Fruit fly (Drosophila melanogaster): Measurements from ENCODE around the gene CG15784.

The CG15784 gene

DNA sequence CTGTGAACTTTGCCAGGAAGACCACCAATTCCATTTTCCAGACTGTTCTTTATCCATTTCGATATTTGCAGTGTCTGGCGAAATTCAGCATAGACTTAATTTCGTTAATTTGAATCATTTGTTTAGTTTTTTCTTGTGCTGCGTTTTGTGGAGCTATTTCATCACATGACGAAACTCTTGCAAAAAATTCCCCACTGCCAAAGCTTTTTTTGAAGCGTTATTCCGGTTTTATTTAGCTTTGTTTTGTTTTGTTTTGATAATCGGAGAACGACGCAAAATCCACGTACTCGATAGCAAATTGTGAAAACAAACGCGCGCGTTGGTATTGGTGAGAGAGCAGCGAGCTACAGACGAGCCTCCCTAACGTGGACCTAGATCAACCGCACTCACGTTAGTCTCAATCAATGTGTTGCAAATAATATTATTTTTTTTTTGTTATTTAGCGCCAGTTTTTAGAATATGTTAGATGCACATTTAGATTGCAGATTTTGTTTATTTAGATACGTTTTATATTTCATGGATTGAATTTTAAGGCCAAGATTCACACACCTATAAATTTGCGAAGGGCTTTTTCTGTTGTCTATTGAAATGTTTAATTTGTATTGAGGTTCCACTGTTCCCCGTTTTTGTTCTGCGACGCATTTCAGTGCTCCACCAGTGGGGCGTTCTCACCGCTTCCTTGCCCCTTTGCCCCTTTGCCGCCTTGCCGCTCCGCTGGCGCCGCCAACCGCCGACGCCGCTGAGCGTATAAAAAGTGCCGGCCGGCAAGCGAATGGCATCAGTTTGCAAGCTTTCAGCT, 606 bp downstream of the CG15784 start (continued):
- TF ChIP-seq CG3838 (GFP tag; optimal IDR thresholded peaks at IDR 0.05) (peak; percentile 7), CG14710 (tag; optimal IDR thresholded peaks at IDR 0.05) (peak; percentile 0), Lpt (GFP tag; optimal IDR thresholded peaks at IDR 0.05) (no peak), CG10565 (GFP tag; optimal IDR thresholded peaks at IDR 0.05) (no peak), tx (GFP tag; optimal IDR thresholded peaks at IDR 0.05) (peak; percentile 55), CG7963 (GFP tag; IDR thresholded peaks at IDR 0.05; ENCODE audit: partially characterized antibody) (no peak), CG13894 (tag; optimal IDR thresholded peaks at IDR 0.05) (peak; percentile 78), CG11723 (GFP tag; optimal IDR thresholded peaks at IDR 0.05) (peak; percentile 44), CG10462 (GFP tag; optimal IDR thresholded peaks at IDR 0.05) (peak; percentile 56), Sox102F (GFP tag; optimal IDR thresholded peaks at IDR 0.05) (peak; percentile 69), pho (GFP tag; optimal IDR thresholded peaks at IDR 0.05) (peak; percentile 83), Oaz (GFP tag; IDR thresholded peaks at IDR 0.05) (peak; percentile 42), Hey (tag; optimal IDR thresholded peaks at IDR 0.05) (no peak), sens (GFP tag) (peak; percentile 93), CG2678 (tag; optimal IDR thresholded peaks at IDR 0.05) (peak; percentile 91), kah (GFP tag; optimal IDR thresholded peaks at IDR 0.05) (peak; percentile 27), trh (GFP tag; optimal IDR thresholded peaks at IDR 0.05) (peak; percentile 9), chif (GFP tag; optimal IDR thresholded peaks at IDR 0.05) (peak; percentile 52 to 61), zfh1 (GFP tag; IDR thresholded peaks at IDR 0.05) (peak; percentile 57; the same call in 1 of the 3 replicates), CG4617 (GFP tag; optimal IDR thresholded peaks at IDR 0.05; ENCODE audit: borderline replicate concordance) (peak; percentile 11), CG3163 (GFP tag; optimal IDR thresholded peaks at IDR 0.05) (peak; percentile 30), ac (GFP tag; optimal IDR thresholded peaks at IDR 0.05) (no peak), B-H2 (GFP tag; optimal IDR thresholded peaks at IDR 0.05) (peak; percentile 82), CG14050 (GFP tag; IDR thresholded peaks at IDR 0.05) (peak; percentile 75), ewg (GFP tag; optimal IDR thresholded peaks at IDR 0.05) (peak; percentile 56), abd-A (tag; optimal IDR thresholded peaks at IDR 0.05) (peak; percentile 7), CG11093 (GFP tag; IDR thresholded peaks at IDR 0.05) (peak; percentile 79; the same call in 2 of the 3 replicates), unpg (GFP tag; optimal IDR thresholded peaks at IDR 0.05) (peak; percentile 75), Ptx1 (GFP tag; IDR thresholded peaks at IDR 0.05) (peak; percentile 92), dm (GFP tag; optimal IDR thresholded peaks at IDR 0.05) (peak; percentile 27), CG2120 (GFP tag; optimal IDR thresholded peaks at IDR 0.05) (peak; percentile 93), CG12391 (tag; optimal IDR thresholded peaks at IDR 0.05) (peak; percentile 73), bbx (GFP tag; IDR thresholded peaks at IDR 0.05; ENCODE audit: partially characterized antibody) (no peak), CG9876 (GFP tag; optimal IDR thresholded peaks at IDR 0.05) (peak; percentile 35), hth (optimal IDR thresholded peaks at IDR 0.05) (no peak), lilli (GFP tag; optimal IDR thresholded peaks at IDR 0.05) (peak; percentile 89), sisA (GFP tag; IDR thresholded peaks at IDR 0.05) (peak; percentile 69), BEAF-32 (GFP tag; optimal IDR thresholded peaks at IDR 0.05) (no peak), CG13424 (tag; optimal IDR thresholded peaks at IDR 0.05) (peak; percentile 87), ato (GFP tag; IDR thresholded peaks at IDR 0.05; ENCODE audit: partially characterized antibody) (no peak), CG4707 (GFP tag; optimal IDR thresholded peaks at IDR 0.05) (no peak), slp2 (GFP tag; optimal IDR thresholded peaks at IDR 0.05) (peak; percentile 29), sens-2 (GFP tag; IDR thresholded peaks at IDR 0.05) (no peak), Scr (GFP tag; IDR thresholded peaks at IDR 0.05; ENCODE audit: partially characterized antibody) (no peak), CG15479 (GFP tag; optimal IDR thresholded peaks at IDR 0.05) (no peak), cg (GFP tag; optimal IDR thresholded peaks at IDR 0.05) (peak; percentile 34), sd (tag; optimal IDR thresholded peaks at IDR 0.05) (peak; percentile 70), scrt (GFP tag; optimal IDR thresholded peaks at IDR 0.05) (peak; percentile 71), CG10959 (GFP tag; IDR thresholded peaks at IDR 0.05) (no peak)
